Fruit fly (Drosophila melanogaster) whole organism, embryonic: ENCODE results near the gene CG44355.
A peak's percentile ranks its signal among the peaks of the same experiment; 100 is the strongest.

Source experiments
- ATbp ChIP-seq: fragments of 200-800 bp; sonication (Bioruptor generic); optimal IDR thresholded peaks from 2 replicates; lab custom pipeline; 2017; ENCODE audit warnings: missing biosample characterization, mild to moderate bottlenecking, missing genetic modification characterization, missing genetic modification reagents
- CG11093 ChIP-seq: fragments of 200-800 bp; sonication (Bioruptor generic); IDR thresholded peaks from 3 replicates; pipeline ENCODE4 v1.3.6; 2022; ENCODE audit warnings: missing biosample characterization, missing genetic modification characterization
- CG12104 ChIP-seq: fragments of 200-800 bp; sonication (Bioruptor generic); optimal IDR thresholded peaks from 3 replicates; lab custom pipeline; 2016; ENCODE audit warnings: missing biosample characterization, missing genetic modification characterization
- CG15514 ChIP-seq: fragments of 200-800 bp; sonication (Bioruptor generic); optimal IDR thresholded peaks from 3 replicates; lab custom pipeline; 2017; ENCODE audit warnings: missing biosample characterization, missing genetic modification characterization, mild to moderate bottlenecking, moderate library complexity, missing genetic modification reagents
- CG1647 ChIP-seq: fragments of 200-800 bp; sonication (Bioruptor generic); optimal IDR thresholded peaks from 3 replicates; lab custom pipeline; 2016; ENCODE audit warnings: missing biosample characterization, missing genetic modification characterization
- CG1792 ChIP-seq: fragments of 200-800 bp; sonication (Bioruptor generic); optimal IDR thresholded peaks from 2 replicates; lab custom pipeline; 2016; ENCODE audit warnings: missing biosample characterization, missing genetic modification characterization
- CG1832 ChIP-seq: fragments of 200-800 bp; sonication (Bioruptor generic); optimal IDR thresholded peaks from 2 replicates; lab custom pipeline; 2017; ENCODE audit warnings: missing biosample characterization, mild to moderate bottlenecking, missing genetic modification characterization, inconsistent platforms
- CG2120 ChIP-seq: fragments of 200-800 bp; sonication (Bioruptor generic); optimal IDR thresholded peaks from 3 replicates; lab custom pipeline; 2016; ENCODE audit warnings: missing biosample characterization, missing genetic modification characterization
- CG30020 ChIP-seq: fragments of 200-800 bp; optimal IDR thresholded peaks from 2 replicates; lab custom pipeline; 2019; ENCODE audit warnings: missing biosample characterization, mild to moderate bottlenecking, missing genetic modification characterization, moderate library complexity
- CG4360 ChIP-seq: fragments of 200-800 bp; sonication (Bioruptor generic); IDR thresholded peaks from 2 replicates; pipeline ENCODE4 v1.3.6; 2022; ENCODE audit warnings: missing biosample characterization, missing genetic modification characterization
- CG7745 ChIP-seq: fragments of 200-800 bp; sonication (Bioruptor generic); optimal IDR thresholded peaks from 2 replicates; lab custom pipeline; 2018; ENCODE audit warnings: missing biosample characterization, mild to moderate bottlenecking, missing genetic modification characterization, moderate library complexity
- CG7963 ChIP-seq: fragments of 200-800 bp; sonication (Bioruptor generic); IDR thresholded peaks from 3 replicates; pipeline ENCODE4 v1.3.6; 2022; ENCODE audit warnings: missing biosample characterization, missing genetic modification characterization; ENCODE audit not compliant: partially characterized antibody
- CG9609 ChIP-seq: fragments of 200-800 bp; sonication (Bioruptor generic); optimal IDR thresholded peaks from 3 replicates; lab custom pipeline; 2016; ENCODE audit warnings: missing biosample characterization, missing genetic modification characterization
- CoRest ChIP-seq: fragments of 200-800 bp; sonication (Bioruptor generic); optimal IDR thresholded peaks from 3 replicates; lab custom pipeline; 2018; ENCODE audit warnings: missing biosample characterization, mild to moderate bottlenecking, missing genetic modification characterization, moderate library complexity
- Dfd ChIP-seq, 2 experiments: fragments of >200 bp; optimal IDR thresholded peaks; 2 replicates each; lab custom pipeline; 2017; ENCODE audit warnings: missing biosample characterization in 2 of 2, missing genetic modification characterization in 2 of 2
- Dref ChIP-seq: fragments of 200-800 bp; sonication (Bioruptor generic); IDR thresholded peaks from 2 replicates; pipeline ENCODE4 v1.3.6; 2022; ENCODE audit warnings: missing biosample characterization, missing genetic modification characterization
- Hr78 ChIP-seq, 2 experiments: fragments of 200-800 bp in 1 of 2; fragments of >200 bp in 1 of 2; sonication (Bioruptor generic) in 1 of 2; optimal IDR thresholded peaks; 2 replicates each; lab custom pipeline; 2017 to 2019; ENCODE audit warnings: missing biosample characterization in 2 of 2, missing genetic modification characterization in 2 of 2, mild to moderate bottlenecking in 1 of 2, moderate library complexity in 1 of 2
- Myb ChIP-seq: fragments of 200-800 bp; sonication (Bioruptor generic); optimal IDR thresholded peaks from 2 replicates; lab custom pipeline; 2016; ENCODE audit warnings: missing biosample characterization, missing genetic modification characterization
- Nf-YB ChIP-seq: fragments of 200-800 bp; sonication (Bioruptor generic); optimal IDR thresholded peaks from 3 replicates; lab custom pipeline; 2019; ENCODE audit warnings: missing biosample characterization, mild to moderate bottlenecking, missing genetic modification characterization, moderate library complexity
- Nf-YC ChIP-seq: fragments of 200-800 bp; optimal IDR thresholded peaks from 3 replicates; lab custom pipeline; 2019; ENCODE audit warnings: missing biosample characterization, mild to moderate bottlenecking, missing genetic modification characterization, moderate library complexity
- NfI ChIP-seq: fragments of 200-800 bp; sonication (Bioruptor generic); optimal IDR thresholded peaks from 3 replicates; lab custom pipeline; 2018; ENCODE audit warnings: missing biosample characterization, mild to moderate bottlenecking, missing genetic modification characterization, moderate library complexity
- Trl ChIP-seq, 3 experiments: fragments of >200 bp in 2 of 3; fragments of 200-800 bp in 1 of 3; sonication (Bioruptor generic) in 1 of 3; optimal IDR thresholded peaks; 2 replicates in 1 of 3; 3 replicates in 2 of 3; lab custom pipeline; 2016 to 2017; ENCODE audit warnings: missing biosample characterization in 1 of 3, missing genetic modification characterization in 1 of 3
- abd-A ChIP-seq: fragments of 200-800 bp; sonication (Bioruptor generic); optimal IDR thresholded peaks from 3 replicates; lab custom pipeline; 2019; ENCODE audit warnings: missing biosample characterization, mild to moderate bottlenecking, missing genetic modification characterization, moderate library complexity
- amos ChIP-seq: fragments of 200-800 bp; sonication (Bioruptor generic); IDR thresholded peaks from 2 replicates; pipeline ENCODE4 v1.3.6; 2022; ENCODE audit warnings: missing biosample characterization, missing genetic modification characterization; ENCODE audit not compliant: partially characterized antibody
- az2 ChIP-seq: fragments of 200-800 bp; sonication (Bioruptor generic); optimal IDR thresholded peaks from 3 replicates; lab custom pipeline; 2016; ENCODE audit warnings: missing biosample characterization, missing genetic modification characterization
- cad ChIP-seq: fragments of >200 bp; optimal IDR thresholded peaks from 2 replicates; lab custom pipeline; 2017; ENCODE audit warnings: missing biosample characterization, missing genetic modification characterization
- cg ChIP-seq: fragments of 200-800 bp; sonication (Bioruptor generic); optimal IDR thresholded peaks from 3 replicates; lab custom pipeline; 2019; ENCODE audit warnings: missing biosample characterization, mild to moderate bottlenecking, missing genetic modification characterization, moderate library complexity
- chinmo ChIP-seq: fragments of 200-800 bp; sonication (Bioruptor generic); IDR thresholded peaks from 4 replicates; pipeline ENCODE4 v1.3.6; 2022; ENCODE audit warnings: missing biosample characterization, missing genetic modification characterization; ENCODE audit not compliant: partially characterized antibody
- ci ChIP-seq: fragments of 200-800 bp; sonication (Bioruptor generic); IDR thresholded peaks from 3 replicates; pipeline ENCODE4 v1.3.6; 2022; ENCODE audit warnings: missing biosample characterization, missing genetic modification characterization
- corto ChIP-seq: fragments of 200-800 bp; sonication (Bioruptor generic); optimal IDR thresholded peaks from 2 replicates; lab custom pipeline; 2016; ENCODE audit warnings: missing biosample characterization, mild to moderate bottlenecking, missing genetic modification characterization, moderate library complexity
- dati ChIP-seq: fragments of 200-800 bp; sonication (Bioruptor generic); IDR thresholded peaks from 2 replicates; pipeline ENCODE4 v1.3.6; 2022; ENCODE audit warnings: missing biosample characterization, missing genetic modification characterization
- dimm ChIP-seq: fragments of 200-800 bp; sonication (Bioruptor generic); IDR thresholded peaks from 2 replicates; pipeline ENCODE4 v1.3.6; 2022; ENCODE audit warnings: missing biosample characterization, missing genetic modification characterization
- ewg ChIP-seq: fragments of 200-800 bp; sonication (Bioruptor generic); optimal IDR thresholded peaks from 3 replicates; lab custom pipeline; 2017; ENCODE audit warnings: mild to moderate bottlenecking, missing biosample characterization, missing genetic modification reagents, missing genetic modification characterization
- fd64A ChIP-seq: fragments of 200-800 bp; sonication (Bioruptor generic); optimal IDR thresholded peaks from 3 replicates; lab custom pipeline; 2018; ENCODE audit warnings: missing biosample characterization, mild to moderate bottlenecking, missing genetic modification characterization
- ftz-f1 ChIP-seq: fragments of 200-800 bp; sonication (Bioruptor generic); optimal IDR thresholded peaks from 2 replicates; lab custom pipeline; 2016; ENCODE audit warnings: missing biosample characterization, missing genetic modification characterization
- grau ChIP-seq: fragments of 200-800 bp; optimal IDR thresholded peaks from 3 replicates; lab custom pipeline; 2019; ENCODE audit warnings: missing biosample characterization, mild to moderate bottlenecking, missing genetic modification characterization, moderate library complexity
- gro ChIP-seq: fragments of 200-800 bp; sonication (Bioruptor generic); optimal IDR thresholded peaks from 2 replicates; lab custom pipeline; 2016; ENCODE audit warnings: missing biosample characterization, missing genetic modification characterization
- hkb ChIP-seq, 2 experiments: fragments of 200-800 bp in 1 of 2; fragments of >200 bp in 1 of 2; sonication (Bioruptor generic) in 1 of 2; IDR thresholded peaks in 1 of 2; optimal IDR thresholded peaks in 1 of 2; 2 replicates each; pipeline versions ENCODE4 v1.3.6 to Lab custom; 2017 to 2022; ENCODE audit warnings: missing biosample characterization in 1 of 2, missing genetic modification characterization in 1 of 2
- kay ChIP-seq: fragments of 200-800 bp; sonication (Bioruptor generic); optimal IDR thresholded peaks from 2 replicates; lab custom pipeline; 2016; ENCODE audit warnings: missing biosample characterization, missing genetic modification characterization
- oc ChIP-seq: fragments of 200-800 bp; sonication (Bioruptor generic); optimal IDR thresholded peaks from 2 replicates; lab custom pipeline; 2018; ENCODE audit warnings: missing biosample characterization, mild to moderate bottlenecking, missing genetic modification characterization, moderate library complexity
- odd ChIP-seq: fragments of 200-800 bp; sonication (Bioruptor generic); optimal IDR thresholded peaks from 2 replicates; lab custom pipeline; 2017; ENCODE audit warnings: missing biosample characterization, mild to moderate bottlenecking, missing genetic modification characterization
- pzg ChIP-seq: fragments of 200-800 bp; sonication (Bioruptor generic); optimal IDR thresholded peaks from 3 replicates; lab custom pipeline; 2018; ENCODE audit warnings: missing biosample characterization, mild to moderate bottlenecking, missing genetic modification characterization, moderate library complexity
- repo ChIP-seq: fragments of 200-800 bp; sonication (Bioruptor generic); optimal IDR thresholded peaks from 2 replicates; lab custom pipeline; 2016; ENCODE audit warnings: missing biosample characterization, missing genetic modification characterization
- tna ChIP-seq: fragments of 200-800 bp; sonication (Bioruptor generic); IDR thresholded peaks from 2 replicates; pipeline ENCODE4 v1.3.6; 2022; ENCODE audit warnings: missing biosample characterization, missing genetic modification characterization; ENCODE audit not compliant: partially characterized antibody
- ttk ChIP-seq: fragments of 200-800 bp; sonication (Bioruptor generic); IDR thresholded peaks from 2 replicates; pipeline ENCODE4 v2.1.2; 2022; ENCODE audit warnings: missing biosample characterization, missing genetic modification characterization
- twi ChIP-seq: fragments of 200-800 bp; optimal IDR thresholded peaks from 2 replicates; lab custom pipeline; 2019; ENCODE audit warnings: missing biosample characterization, mild to moderate bottlenecking, missing genetic modification characterization, moderate library complexity

Gene CG44355

DNA sequence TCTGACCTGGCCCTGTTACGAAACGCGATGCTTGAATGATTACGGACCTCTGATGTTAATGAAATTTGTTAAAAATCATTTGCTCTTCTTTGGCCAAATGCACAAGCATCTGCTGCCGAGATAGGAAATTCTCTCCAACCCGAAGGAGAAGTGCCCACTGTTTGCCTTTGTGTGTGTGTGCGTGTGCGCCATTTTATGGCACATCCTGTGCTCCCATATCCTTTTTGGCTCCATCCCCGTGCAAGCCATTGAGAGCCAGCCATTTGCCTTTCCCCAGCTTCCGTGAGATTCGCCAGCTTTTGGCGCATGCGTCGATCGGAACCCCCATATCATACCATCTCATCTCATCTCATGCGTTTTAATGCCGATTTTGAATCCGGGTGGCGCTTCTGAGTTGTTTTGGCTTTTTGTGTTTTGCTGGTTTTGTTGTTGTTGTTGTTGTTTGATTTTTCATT lies 14.5 kb upstream of the CG44355 start, which contains the start of gene CG4328:
Gene CG4328, minus strand, starts transcription at position 51 of the 455 bp plus-strand sequence.
- TF ChIP-seq CG4360 (GFP tag; lab: Robert Waterston, UW) (0 out of 2 replicates have a peak, but pooled peaks have one; percentile 29), Trl (optimal IDR thresholded peaks at IDR 0.05; lab: Kevin White, UChicago) (peak in 1 of 2 experiments; percentile 11), Trl (GFP tag; optimal IDR thresholded peaks at IDR 0.05; lab: Kevin White, UChicago) (no peak), CG1832 (GFP tag; lab: Kevin White, UChicago) (no peak), Nf-YC (peak; percentile 90), ewg (GFP tag; lab: Kevin White, UChicago) (peak; percentile 66), abd-A (tag; lab: Kevin White, UChicago) (peak; percentile 7), ATbp (GFP tag; lab: Kevin White, UChicago) (no peak), Nf-YB (GFP tag; lab: Kevin White, UChicago) (peak; percentile 86)
- TF ChIP-seq, all 482 proteins: peak for 6

dm6 chr3L:12298092-12298491 lies 12.5 kb upstream of the CG44355 start:
- TF ChIP-seq repo (GFP tag; lab: Kevin White, UChicago) = no peak
- TF ChIP-seq CG1792 (GFP tag; lab: Kevin White, UChicago) = no peak
- TF ChIP-seq fd64A (GFP tag; lab: Kevin White, UChicago) = no peak
- TF ChIP-seq Nf-YC = no peak
- TF ChIP-seq Dref (GFP tag; lab: Robert Waterston, UW) = 0 out of 2 replicates have a peak, but pooled peaks have one; percentile 19
- TF ChIP-seq ttk = no peak
- TF ChIP-seq CG9609 = no peak
- no peak for TF ChIP-seq ftz-f1 (GFP tag; lab: Kevin White, UChicago)
- TF ChIP-seq kay = no peak
- TF ChIP-seq NfI (GFP tag; lab: Kevin White, UChicago) = no peak
- TF ChIP-seq CG1647 (GFP tag; lab: Kevin White, UChicago) = no peak
- TF ChIP-seq Hr78 (GFP tag; optimal IDR thresholded peaks at IDR 0.05; lab: Kevin White, UChicago) = peak in 1 of 2 experiments; percentile 67
- no peak for TF ChIP-seq CG12104 (GFP tag; lab: Kevin White, UChicago)
- TF ChIP-seq corto (GFP tag; lab: Kevin White, UChicago) = no peak
- no peak for TF ChIP-seq az2 (GFP tag; lab: Kevin White, UChicago)
- TF ChIP-seq dimm (GFP tag; lab: Robert Waterston, UW) = no peak
- TF ChIP-seq tna = no peak
- no peak for TF ChIP-seq CG15514 (GFP tag; lab: Kevin White, UChicago)
- no peak for TF ChIP-seq pzg (GFP tag; lab: Kevin White, UChicago)
- no peak for TF ChIP-seq Trl (optimal IDR thresholded peaks at IDR 0.05; lab: Kevin White, UChicago)
- no peak for TF ChIP-seq Trl (GFP tag; optimal IDR thresholded peaks at IDR 0.05; lab: Kevin White, UChicago)
- TF ChIP-seq CoRest (tag; lab: Kevin White, UChicago) = no peak
- peak; percentile 68 for TF ChIP-seq cg (GFP tag; lab: Kevin White, UChicago)
- 0 out of 3 replicates have a peak, but pooled peaks have one; percentile 49 for TF ChIP-seq ci (GFP tag; lab: Robert Waterston, UW)
- no peak for TF ChIP-seq Myb
- TF ChIP-seq CG7745 (tag; lab: Kevin White, UChicago) = peak; percentile 12
- TF ChIP-seq CG2120 (GFP tag; lab: Kevin White, UChicago) = no peak
- TF ChIP-seq odd (GFP tag; lab: Kevin White, UChicago) = no peak
- no peak for TF ChIP-seq Dfd (GFP tag; optimal IDR thresholded peaks at IDR 0.05; lab: Kevin White, UChicago)
- no peak for TF ChIP-seq oc (tag; lab: Kevin White, UChicago)
- no peak for TF ChIP-seq hkb (optimal IDR thresholded peaks at IDR 0.05; lab: Kevin White, UChicago)
- no peak for TF ChIP-seq hkb (GFP tag; IDR thresholded peaks at IDR 0.05; lab: Robert Waterston, UW)
- TF ChIP-seq CG11093 (GFP tag; lab: Robert Waterston, UW) = 0 out of 3 replicates have a peak, but pooled peaks have one; percentile 30
- peak; percentile 35 for TF ChIP-seq twi
- TF ChIP-seq chinmo (GFP tag; lab: Robert Waterston, UW) = 0 out of 4 replicates have a peak, but pooled peaks have one; percentile 62
- TF ChIP-seq amos (GFP tag; lab: Robert Waterston, UW) = no peak
- TF ChIP-seq gro (GFP tag; lab: Kevin White, UChicago) = no peak
- TF ChIP-seq CG7963 (GFP tag; lab: Robert Waterston, UW) = no peak
- no peak for TF ChIP-seq CG30020 (tag; lab: Kevin White, UChicago)
- TF ChIP-seq cad = no peak
- no peak for TF ChIP-seq grau
- no peak for TF ChIP-seq dati
